Worm (Caenorhabditis elegans) whole organism, L4 larva: ENCODE data around the gene Y55F3AM.13.
A peak's percentile ranks its signal among the peaks of the same experiment; 100 is the strongest.

ENCODE experiments used
- D1046.2 ChIP-seq: fragments of 200-800 bp; sonication (Bioruptor generic); IDR thresholded peaks from 2 replicates; pipeline ENCODE4 v1.3.6; 2022; ENCODE audit warnings: missing genetic modification characterization, missing compliant biosample characterization
- F37D6.2 ChIP-seq: sonication (generic microtip); optimal IDR thresholded peaks from 2 replicates; lab custom pipeline; 2016; ENCODE audit warnings: mild to moderate bottlenecking, missing genetic modification characterization, missing compliant biosample characterization
- T26A8.4 ChIP-seq: fragments of 200-800 bp; sonication (Bioruptor generic); IDR thresholded peaks from 2 replicates; pipeline ENCODE4 v1.3.6; 2022; ENCODE audit warnings: missing genetic modification characterization, missing compliant biosample characterization
- Y105C5A.15 ChIP-seq: fragments of 200-800 bp; sonication (Bioruptor generic); IDR thresholded peaks from 2 replicates; pipeline ENCODE4 v1.3.6; 2022; ENCODE audit warnings: missing genetic modification characterization, missing compliant biosample characterization
- Y48G9A.11 ChIP-seq: fragments of 200-800 bp; sonication (Bioruptor generic); IDR thresholded peaks from 2 replicates; pipeline ENCODE4 v1.3.6; 2022; ENCODE audit warnings: missing genetic modification reagents, missing genetic modification characterization, missing compliant biosample characterization
- Y75B8A.6 ChIP-seq: fragments of 200-800 bp; sonication (Bioruptor generic); IDR thresholded peaks from 2 replicates; pipeline ENCODE4 v1.3.6; 2022; ENCODE audit warnings: missing genetic modification reagents, missing genetic modification characterization, missing compliant biosample characterization
- ZK546.5 ChIP-seq, 2 experiments: sonication (generic microtip); optimal IDR thresholded peaks; 2 replicates each; lab custom pipeline; 2017; ENCODE audit warnings: missing biosample characterization in 2 of 2, missing genetic modification characterization in 2 of 2
- aly-2 ChIP-seq: sonication (generic microtip); optimal IDR thresholded peaks from 2 replicates; lab custom pipeline; 2018; ENCODE audit warnings: missing biosample characterization, missing genetic modification characterization
- attf-4 ChIP-seq: sonication (generic microtip); optimal IDR thresholded peaks from 3 replicates; lab custom pipeline; 2017; ENCODE audit warnings: missing biosample characterization, missing genetic modification characterization
- ceh-20 ChIP-seq: fragments of 200-800 bp; sonication (Bioruptor generic); IDR thresholded peaks from 2 replicates; pipeline ENCODE4 v1.3.6; 2022; ENCODE audit warnings: missing genetic modification reagents, missing genetic modification characterization, missing compliant biosample characterization
- ceh-32 ChIP-seq: sonication (generic microtip); optimal IDR thresholded peaks from 2 replicates; lab custom pipeline; 2016; ENCODE audit warnings: mild to moderate bottlenecking, missing genetic modification characterization, missing compliant biosample characterization; ENCODE audit not compliant: poor library complexity
- ceh-62 ChIP-seq: sonication (generic microtip); optimal IDR thresholded peaks from 2 replicates; lab custom pipeline; 2017; ENCODE audit warnings: missing biosample characterization, missing genetic modification characterization
- ces-1 ChIP-seq: fragments of 150-350 bp; sonication (generic microtip); optimal IDR thresholded peaks from 4 replicates; lab custom pipeline; 2014; ENCODE audit warnings: missing biosample characterization, missing genetic modification reagents, missing genetic modification characterization
- daf-16 ChIP-seq, 3 experiments: sonication (generic microtip); optimal IDR thresholded peaks; 2 replicates each; lab custom pipeline; 2016 to 2017; ENCODE audit warnings: missing genetic modification characterization in 3 of 3, missing genetic modification reagents in 3 of 3, mild to moderate bottlenecking in 2 of 3, missing compliant biosample characterization in 2 of 3, missing biosample characterization in 1 of 3, moderate library complexity in 1 of 3
- daf-19 ChIP-seq: fragments of 200-800 bp; sonication (Bioruptor generic); conservative IDR thresholded peaks from 2 replicates; pipeline ENCODE4 v1.3.6; 2022; ENCODE audit warnings: missing genetic modification characterization, missing compliant biosample characterization
- dmd-6 ChIP-seq: fragments of 200-800 bp; sonication (Bioruptor generic); IDR thresholded peaks from 2 replicates; pipeline ENCODE4 v1.3.6; 2022; ENCODE audit warnings: missing genetic modification reagents, missing genetic modification characterization, missing compliant biosample characterization
- dmd-8 ChIP-seq: fragments of 200-800 bp; sonication (Bioruptor generic); IDR thresholded peaks from 2 replicates; pipeline ENCODE4 v1.3.6; 2022; ENCODE audit warnings: missing genetic modification characterization, missing compliant biosample characterization
- dve-1 ChIP-seq: sonication (generic microtip); optimal IDR thresholded peaks from 2 replicates; lab custom pipeline; 2017; ENCODE audit warnings: antibody characterized with exemption, mild to moderate bottlenecking, missing genetic modification characterization, missing compliant biosample characterization; ENCODE audit not compliant: insufficient read depth
- egl-27 ChIP-seq: sonication (generic microtip); optimal IDR thresholded peaks from 3 replicates; lab custom pipeline; 2017; ENCODE audit warnings: missing biosample characterization, missing genetic modification reagents, missing genetic modification characterization
- egl-43 ChIP-seq: fragments of 200-800 bp; sonication (Bioruptor generic); IDR thresholded peaks from 2 replicates; pipeline ENCODE4 v1.3.6; 2022; ENCODE audit warnings: missing genetic modification reagents, missing genetic modification characterization, missing compliant biosample characterization
- gei-8 ChIP-seq: fragments of 200-800 bp; sonication (Bioruptor generic); optimal IDR thresholded peaks from 2 replicates; lab custom pipeline; 2018; ENCODE audit warnings: mild to moderate bottlenecking, missing genetic modification characterization, missing compliant biosample characterization
- hif-1 ChIP-seq, 2 experiments: sonication (generic microtip); optimal IDR thresholded peaks; 2 replicates each; lab custom pipeline; 2016 to 2017; ENCODE audit warnings: missing compliant biosample characterization in 2 of 2, missing genetic modification characterization in 2 of 2, missing genetic modification reagents in 2 of 2, missing genotype in 2 of 2, mild to moderate bottlenecking in 1 of 2
- lin-39 ChIP-seq: fragments of 150-350 bp; optimal IDR thresholded peaks from 2 replicates; lab custom pipeline; 2014; ENCODE audit warnings: missing biosample characterization, missing genetic modification reagents, missing genetic modification characterization
- lsy-2 ChIP-seq, 2 experiments: fragments of 150-350 bp in 1 of 2; sonication (generic microtip) in 1 of 2; optimal IDR thresholded peaks; 2 replicates each; lab custom pipeline; 2014 to 2017; ENCODE audit warnings: missing biosample characterization in 2 of 2, missing genetic modification characterization in 2 of 2
- mdt-29 ChIP-seq: fragments of 200-800 bp; sonication (Bioruptor generic); IDR thresholded peaks from 2 replicates; pipeline ENCODE4 v1.3.6; 2022; ENCODE audit warnings: missing genetic modification reagents, missing genetic modification characterization, missing compliant biosample characterization
- mep-1 ChIP-seq: fragments of 150-350 bp; sonication (generic microtip); optimal IDR thresholded peaks from 3 replicates; lab custom pipeline; 2014; ENCODE audit warnings: missing biosample characterization, missing genetic modification characterization
- mxl-3 ChIP-seq: fragments of 200-800 bp; sonication (Bioruptor generic); optimal IDR thresholded peaks from 2 replicates; lab custom pipeline; 2018; ENCODE audit warnings: mild to moderate bottlenecking, missing genetic modification characterization, missing compliant biosample characterization
- nhr-111 ChIP-seq: fragments of 200-800 bp; sonication (Bioruptor generic); optimal IDR thresholded peaks from 2 replicates; lab custom pipeline; 2018; ENCODE audit warnings: mild to moderate bottlenecking, missing genetic modification characterization, missing compliant biosample characterization
- nhr-25 ChIP-seq: sonication (generic microtip); optimal IDR thresholded peaks from 2 replicates; lab custom pipeline; 2017; ENCODE audit warnings: missing genetic modification characterization, mild to moderate bottlenecking, missing compliant biosample characterization, antibody characterized with exemption, moderate library complexity, borderline replicate concordance; ENCODE audit not compliant: insufficient read depth
- nhr-42 ChIP-seq: fragments of 200-800 bp; sonication (Bioruptor generic); IDR thresholded peaks from 2 replicates; pipeline ENCODE4 v1.3.6; 2022; ENCODE audit warnings: missing genetic modification characterization, missing compliant biosample characterization
- nhr-48 ChIP-seq: sonication (generic microtip); optimal IDR thresholded peaks from 2 replicates; lab custom pipeline; 2016; ENCODE audit warnings: mild to moderate bottlenecking, missing genetic modification characterization, missing compliant biosample characterization
- nhr-6 ChIP-seq: fragments of 150-350 bp; optimal IDR thresholded peaks from 2 replicates; lab custom pipeline; 2014; ENCODE audit warnings: missing biosample characterization, missing genetic modification characterization
- nhr-76 ChIP-seq: fragments of 150-350 bp; optimal IDR thresholded peaks from 2 replicates; lab custom pipeline; 2014; ENCODE audit warnings: missing biosample characterization, missing genetic modification characterization
- nhr-77 ChIP-seq: fragments of 150-350 bp; optimal IDR thresholded peaks from 2 replicates; lab custom pipeline; 2014; ENCODE audit warnings: missing biosample characterization, missing genetic modification characterization
- pha-4 ChIP-seq, 2 experiments: fragments of 150-350 bp in 1 of 2; fragments of 200-800 bp in 1 of 2; sonication (Bioruptor generic) in 1 of 2; IDR thresholded peaks in 1 of 2; optimal IDR thresholded peaks in 1 of 2; 2 replicates each; pipeline versions ENCODE4 v1.3.6 to Lab custom; 2014 to 2022; ENCODE audit warnings: missing genetic modification characterization in 2 of 2, missing genetic modification reagents in 2 of 2, missing biosample characterization in 1 of 2, missing compliant biosample characterization in 1 of 2
- php-3 ChIP-seq: fragments of 200-800 bp; sonication (Bioruptor generic); IDR thresholded peaks from 2 replicates; pipeline ENCODE4 v1.3.6; 2022; ENCODE audit warnings: missing genetic modification reagents, missing genetic modification characterization, missing compliant biosample characterization
- rbr-2 ChIP-seq: sonication (generic microtip); optimal IDR thresholded peaks from 2 replicates; lab custom pipeline; 2016; ENCODE audit warnings: missing genotype, missing genetic modification characterization, missing compliant biosample characterization
- sdz-12 ChIP-seq: fragments of 200-800 bp; sonication (Bioruptor generic); optimal IDR thresholded peaks from 2 replicates; lab custom pipeline; 2018; ENCODE audit warnings: mild to moderate bottlenecking, missing genetic modification characterization, missing compliant biosample characterization
- set-16 ChIP-seq: fragments of 200-800 bp; sonication (Bioruptor generic); IDR thresholded peaks from 2 replicates; pipeline ENCODE4 v1.3.6; 2022; ENCODE audit warnings: missing genetic modification reagents, missing genetic modification characterization, missing compliant biosample characterization
- skn-1 ChIP-seq: fragments of 150-350 bp; optimal IDR thresholded peaks from 2 replicates; lab custom pipeline; 2014; ENCODE audit warnings: missing biosample characterization, missing genetic modification characterization
- spr-1 ChIP-seq: sonication (generic microtip); optimal IDR thresholded peaks from 2 replicates; lab custom pipeline; 2016; ENCODE audit warnings: mild to moderate bottlenecking, missing genetic modification characterization, missing compliant biosample characterization
- tag-97 ChIP-seq: fragments of 200-800 bp; sonication (Bioruptor generic); IDR thresholded peaks from 2 replicates; pipeline ENCODE4 v1.3.6; 2022; ENCODE audit warnings: missing genetic modification characterization, missing compliant biosample characterization
- unc-39 ChIP-seq: sonication (generic microtip); optimal IDR thresholded peaks from 2 replicates; lab custom pipeline; 2017; ENCODE audit warnings: missing biosample characterization, missing genetic modification characterization
- zag-1 ChIP-seq: fragments of 150-350 bp; optimal IDR thresholded peaks from 2 replicates; lab custom pipeline; 2014; ENCODE audit warnings: missing biosample characterization, missing genetic modification characterization
- zfp-2 ChIP-seq: sonication (generic microtip); optimal IDR thresholded peaks from 2 replicates; lab custom pipeline; 2016; ENCODE audit warnings: mild to moderate bottlenecking, missing genetic modification characterization, missing compliant biosample characterization
- zip-2 ChIP-seq: fragments of 150-350 bp; optimal IDR thresholded peaks from 2 replicates; lab custom pipeline; 2014; ENCODE audit warnings: missing biosample characterization, missing genetic modification characterization
- ztf-11 ChIP-seq: fragments of 150-350 bp; optimal IDR thresholded peaks from 2 replicates; lab custom pipeline; 2014; ENCODE audit warnings: missing biosample characterization, missing genetic modification characterization
- ztf-7 ChIP-seq: fragments of 150-350 bp; optimal IDR thresholded peaks from 2 replicates; lab custom pipeline; 2014; ENCODE audit warnings: missing biosample characterization, missing genetic modification characterization

Gene Y55F3AM.13

DNA sequence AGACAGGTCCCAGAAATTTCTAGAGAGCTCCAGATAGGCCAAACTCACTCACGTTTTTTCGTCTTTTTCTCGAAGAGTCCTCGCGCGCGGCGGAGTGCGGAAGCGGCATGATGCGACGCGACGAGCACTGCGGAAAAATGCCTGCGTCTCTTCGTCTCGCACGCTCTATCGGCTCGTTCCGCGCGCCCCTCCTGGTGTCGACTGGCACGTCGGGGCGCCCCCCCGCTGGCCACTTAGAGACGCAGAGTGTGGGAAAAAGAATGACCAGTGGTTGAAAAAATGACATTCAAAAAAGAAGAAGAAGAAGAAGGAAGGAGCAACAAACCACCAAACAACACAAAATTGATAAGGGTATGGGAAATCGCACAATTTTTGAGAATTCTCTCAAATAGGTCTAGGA lies 11.3 kb upstream of the Y55F3AM.13 start, which contains the start of gene znf-782 (continued):
- TF ChIP-seq ces-1 (GFP tag; lab: Kevin White, UChicago) (no peak), spr-1 (tag; lab: Kevin White, UChicago) (peak; percentile 87), pha-4 (GFP tag; IDR thresholded peaks at IDR 0.05; lab: Robert Waterston, UW) (peak; percentile 67; the same call in 1 of the 2 replicates), pha-4 (tag; optimal IDR thresholded peaks at IDR 0.05; lab: Kevin White, UChicago) (no peak), dmd-6 (GFP tag; lab: Robert Waterston, UW) (peak; percentile 41; the same call in 1 of the 2 replicates), tag-97 (GFP tag; lab: Robert Waterston, UW) (0 out of 2 replicates have a peak, but pooled peaks have one; percentile 33), nhr-77 (tag; lab: Kevin White, UChicago) (peak; percentile 55), ztf-11 (tag; lab: Kevin White, UChicago) (no peak), hif-1 (tag; optimal IDR thresholded peaks at IDR 0.05; lab: Kevin White, UChicago) (peak in 1 of 2 experiments; percentile 92), daf-16 (GFP tag; optimal IDR thresholded peaks at IDR 0.05; lab: Kevin White, UChicago) (peak in 1 of 2 experiments; percentile 43), daf-16 (tag; optimal IDR thresholded peaks at IDR 0.05; lab: Kevin White, UChicago) (peak; percentile 57), mxl-3 (peak; percentile 8), nhr-25 (tag; lab: Kevin White, UChicago) (no peak), aly-2 (no peak), zip-2 (tag; lab: Kevin White, UChicago) (no peak), lsy-2 (tag; optimal IDR thresholded peaks at IDR 0.05; lab: Kevin White, UChicago) (peak in 1 of 2 experiments; percentile 1), php-3 (GFP tag; lab: Robert Waterston, UW) (peak; percentile 67)
- TF ChIP-seq, all 104 proteins: peak for 40

DNA sequence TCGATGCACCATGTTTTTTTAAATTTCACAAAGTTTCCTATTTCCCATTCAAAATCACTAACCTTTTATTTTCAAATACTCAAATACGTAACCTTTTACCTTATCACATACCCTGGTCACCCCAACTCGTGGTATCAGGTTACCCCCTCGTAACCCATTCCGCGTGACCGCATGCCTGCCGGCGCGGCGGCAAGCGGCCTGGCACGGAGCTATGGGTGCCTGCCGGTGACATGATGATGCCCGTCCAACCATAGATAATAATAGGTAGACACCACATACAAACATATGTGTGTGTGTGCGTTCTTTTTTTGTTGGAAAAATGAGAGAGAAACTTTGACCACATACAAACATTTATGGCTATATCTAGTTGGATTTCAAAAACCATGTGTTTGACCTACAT lies 9.5 kb upstream of the Y55F3AM.13 start:
- TF ChIP-seq nhr-76 (tag; lab: Kevin White, UChicago) = no peak
- peak; percentile 74 for TF ChIP-seq set-16 (GFP tag; lab: Robert Waterston, UW)
- no peak for TF ChIP-seq attf-4 (tag; lab: Kevin White, UChicago)
- TF ChIP-seq sdz-12 (GFP tag; lab: Kevin White, UChicago) = no peak
- no peak for TF ChIP-seq nhr-111 (GFP tag; lab: Kevin White, UChicago)
- TF ChIP-seq egl-43 = 0 out of 2 replicates have a peak, but pooled peaks have one; percentile 47
- no peak for TF ChIP-seq skn-1
- TF ChIP-seq mep-1 (tag; lab: Kevin White, UChicago) = no peak
- no peak for TF ChIP-seq gei-8 (GFP tag; lab: Kevin White, UChicago)
- TF ChIP-seq nhr-42 = no peak
- TF ChIP-seq ceh-20 (GFP tag; lab: Robert Waterston, UW) = no peak
- no peak for TF ChIP-seq ztf-7 (tag; lab: Kevin White, UChicago)
- no peak for TF ChIP-seq zip-2 (tag; lab: Kevin White, UChicago)
- no peak for TF ChIP-seq rbr-2
- peak; percentile 76 for TF ChIP-seq dve-1 (tag; lab: Kevin White, UChicago)
- no peak for TF ChIP-seq ceh-32 (tag; lab: Kevin White, UChicago)
- no peak for TF ChIP-seq unc-39 (tag; lab: Kevin White, UChicago)
- TF ChIP-seq ZK546.5 (tag; optimal IDR thresholded peaks at IDR 0.05; lab: Kevin White, UChicago) = no peak
- peak; percentile 43 for TF ChIP-seq T26A8.4 (GFP tag; lab: Robert Waterston, UW)
- no peak for TF ChIP-seq daf-19 (GFP tag; lab: Robert Waterston, UW)
- TF ChIP-seq zag-1 (tag; lab: Kevin White, UChicago) = no peak
- no peak for TF ChIP-seq Y48G9A.11 (GFP tag; lab: Robert Waterston, UW)
- peak in 1 of 2 experiments; percentile 52 for TF ChIP-seq hif-1 (tag; optimal IDR thresholded peaks at IDR 0.05; lab: Kevin White, UChicago)
- peak; percentile 32 for TF ChIP-seq nhr-48
- TF ChIP-seq egl-27 (tag; lab: Kevin White, UChicago) = no peak
- no peak for TF ChIP-seq tag-97 (GFP tag; lab: Robert Waterston, UW)
- no peak for TF ChIP-seq nhr-6
- TF ChIP-seq mdt-29 (GFP tag; lab: Robert Waterston, UW) = no peak
- TF ChIP-seq D1046.2 = no peak
- TF ChIP-seq Y105C5A.15 = no peak
- TF ChIP-seq zfp-2 = no peak
- peak; percentile 12 for TF ChIP-seq mxl-3
- no peak for TF ChIP-seq spr-1 (tag; lab: Kevin White, UChicago)
- no peak for TF ChIP-seq ceh-62 (tag; lab: Kevin White, UChicago)
- no peak for TF ChIP-seq F37D6.2 (tag; lab: Kevin White, UChicago)
- no peak for TF ChIP-seq dmd-8 (GFP tag; lab: Robert Waterston, UW)
- TF ChIP-seq lin-39 (tag; lab: Kevin White, UChicago) = no peak
- TF ChIP-seq Y75B8A.6 (GFP tag; lab: Robert Waterston, UW) = no peak
- no peak for TF ChIP-seq daf-16 (GFP tag; optimal IDR thresholded peaks at IDR 0.05; lab: Kevin White, UChicago)
- peak; percentile 63 for TF ChIP-seq daf-16 (tag; optimal IDR thresholded peaks at IDR 0.05; lab: Kevin White, UChicago)
